Fruit fly (Drosophila melanogaster) whole organism, embryonic: ENCODE measurements around the gene toe.

Experiments
- Aef1 ChIP-seq: fragments of 200-800 bp; sonication (Bioruptor generic); IDR thresholded peaks from 3 replicates; pipeline ENCODE4 v1.3.6; 2022; ENCODE audit warnings: missing biosample characterization, missing genetic modification characterization
- Asciz ChIP-seq: fragments of 200-800 bp; sonication (Bioruptor generic); optimal IDR thresholded peaks from 2 replicates; lab custom pipeline; 2017; ENCODE audit warnings: missing biosample characterization, mild to moderate bottlenecking, missing genetic modification characterization, missing genetic modification reagents
- Atf3 ChIP-seq: fragments of 200-800 bp; sonication (Bioruptor generic); optimal IDR thresholded peaks from 3 replicates; lab custom pipeline; 2016; ENCODE audit warnings: missing biosample characterization, missing genetic modification characterization
- B-H2 ChIP-seq: fragments of 200-800 bp; sonication (Bioruptor generic); optimal IDR thresholded peaks from 2 replicates; lab custom pipeline; 2018; ENCODE audit warnings: missing biosample characterization, mild to moderate bottlenecking, missing genetic modification characterization
- Bdp1 ChIP-seq: fragments of 200-800 bp; sonication (Bioruptor generic); optimal IDR thresholded peaks from 3 replicates; lab custom pipeline; 2016; ENCODE audit warnings: missing biosample characterization, missing genetic modification characterization
- CG10462 ChIP-seq: fragments of 200-800 bp; sonication (Bioruptor generic); optimal IDR thresholded peaks from 2 replicates; lab custom pipeline; 2016; ENCODE audit warnings: missing biosample characterization, missing genetic modification characterization
- CG11560 ChIP-seq: fragments of 200-800 bp; sonication (Bioruptor generic); IDR thresholded peaks from 3 replicates; pipeline ENCODE4 v1.3.6; 2022; ENCODE audit warnings: missing biosample characterization, missing genetic modification characterization
- CG11695 ChIP-seq: fragments of 200-800 bp; sonication (Bioruptor generic); IDR thresholded peaks from 3 replicates; pipeline ENCODE4 v1.3.6; 2022; ENCODE audit warnings: missing biosample characterization, missing genetic modification characterization
- CG12155 ChIP-seq: fragments of 200-800 bp; sonication (Bioruptor generic); optimal IDR thresholded peaks from 3 replicates; lab custom pipeline; 2016; ENCODE audit warnings: missing biosample characterization, missing genetic modification characterization
- CG14014 ChIP-seq: fragments of 200-800 bp; sonication (Bioruptor generic); IDR thresholded peaks from 2 replicates; pipeline ENCODE4 v1.3.6; 2022; ENCODE audit warnings: missing biosample characterization, missing genetic modification characterization
- CG1647 ChIP-seq: fragments of 200-800 bp; sonication (Bioruptor generic); optimal IDR thresholded peaks from 3 replicates; lab custom pipeline; 2016; ENCODE audit warnings: missing biosample characterization, missing genetic modification characterization
- CG16813 ChIP-seq: fragments of 200-800 bp; sonication (Bioruptor generic); IDR thresholded peaks from 3 replicates; pipeline ENCODE4 v1.3.6; 2022; ENCODE audit warnings: missing biosample characterization, missing genetic modification characterization; ENCODE audit not compliant: partially characterized antibody
- CG30431 ChIP-seq: fragments of 200-800 bp; sonication (Bioruptor generic); optimal IDR thresholded peaks from 2 replicates; lab custom pipeline; 2017; ENCODE audit warnings: missing biosample characterization, missing genetic modification characterization
- CG33213 ChIP-seq: fragments of 200-800 bp; sonication (Bioruptor generic); optimal IDR thresholded peaks from 3 replicates; lab custom pipeline; 2016; ENCODE audit warnings: missing biosample characterization, missing genetic modification characterization
- CG3847 ChIP-seq: fragments of 200-800 bp; sonication (Bioruptor generic); IDR thresholded peaks from 2 replicates; pipeline ENCODE4 v1.3.6; 2022; ENCODE audit warnings: missing biosample characterization, missing genetic modification characterization
- CG42726 ChIP-seq: fragments of 200-800 bp; sonication (Bioruptor generic); IDR thresholded peaks from 2 replicates; pipeline ENCODE4 v1.3.6; 2022; ENCODE audit warnings: missing biosample characterization, missing genetic modification characterization; ENCODE audit not compliant: partially characterized antibody
- CG6272 ChIP-seq: fragments of 200-800 bp; sonication (Bioruptor generic); IDR thresholded peaks from 2 replicates; pipeline ENCODE4 v1.3.6; 2022; ENCODE audit warnings: missing biosample characterization, missing genetic modification characterization
- CG6791 ChIP-seq: fragments of 200-800 bp; sonication (Bioruptor generic); IDR thresholded peaks from 3 replicates; pipeline ENCODE4 v1.3.6; 2022; ENCODE audit warnings: missing biosample characterization, missing genetic modification characterization; ENCODE audit not compliant: partially characterized antibody
- CG8290 ChIP-seq, 3 experiments: fragments of 200-800 bp; sonication (Bioruptor generic); optimal IDR thresholded peaks; 2 replicates each; lab custom pipeline; 2016 to 2019; ENCODE audit warnings: missing biosample characterization in 3 of 3, missing genetic modification characterization in 3 of 3, mild to moderate bottlenecking in 2 of 3, moderate library complexity in 1 of 3
- CG8765 ChIP-seq: fragments of 200-800 bp; sonication (Bioruptor generic); IDR thresholded peaks from 2 replicates; pipeline ENCODE4 v1.3.6; 2022; ENCODE audit warnings: missing biosample characterization, missing genetic modification characterization
- CG9727 ChIP-seq: fragments of 200-800 bp; sonication (Bioruptor generic); optimal IDR thresholded peaks from 3 replicates; lab custom pipeline; 2017; ENCODE audit warnings: missing biosample characterization, mild to moderate bottlenecking, missing genetic modification characterization
- Camta ChIP-seq: fragments of 200-800 bp; sonication (Bioruptor generic); optimal IDR thresholded peaks from 2 replicates; lab custom pipeline; 2016; ENCODE audit warnings: missing biosample characterization, missing genetic modification characterization
- Deaf1 ChIP-seq: fragments of 200-800 bp; optimal IDR thresholded peaks from 3 replicates; lab custom pipeline; 2019; ENCODE audit warnings: missing biosample characterization, mild to moderate bottlenecking, missing genetic modification characterization, moderate library complexity
- Fer2 ChIP-seq: fragments of 200-800 bp; sonication (Bioruptor generic); optimal IDR thresholded peaks from 2 replicates; lab custom pipeline; 2018; ENCODE audit warnings: missing biosample characterization, mild to moderate bottlenecking, missing genetic modification characterization, moderate library complexity
- GATAe ChIP-seq: fragments of 200-800 bp; sonication (Bioruptor generic); conservative IDR thresholded peaks from 2 replicates; pipeline ENCODE4 v1.3.6; 2022; ENCODE audit warnings: missing biosample characterization, missing genetic modification characterization
- Max ChIP-seq: fragments of 200-800 bp; sonication (Bioruptor generic); optimal IDR thresholded peaks from 2 replicates; lab custom pipeline; 2016; ENCODE audit warnings: missing biosample characterization, mild to moderate bottlenecking, missing genetic modification characterization
- Nf-YB ChIP-seq: fragments of 200-800 bp; sonication (Bioruptor generic); optimal IDR thresholded peaks from 3 replicates; lab custom pipeline; 2019; ENCODE audit warnings: missing biosample characterization, mild to moderate bottlenecking, missing genetic modification characterization, moderate library complexity
- Opbp ChIP-seq: fragments of 200-800 bp; sonication (Bioruptor generic); IDR thresholded peaks from 3 replicates; pipeline ENCODE4 v1.3.6; 2022; ENCODE audit warnings: missing biosample characterization, missing genetic modification characterization; ENCODE audit not compliant: partially characterized antibody
- Optix ChIP-seq: fragments of 200-800 bp; sonication (Bioruptor generic); IDR thresholded peaks from 3 replicates; pipeline ENCODE4 v1.3.6; 2022; ENCODE audit warnings: missing biosample characterization, missing genetic modification characterization
- Rfx ChIP-seq: fragments of 200-800 bp; sonication (Bioruptor generic); IDR thresholded peaks from 2 replicates; pipeline ENCODE4 v1.3.6; 2022; ENCODE audit warnings: missing biosample characterization, missing genetic modification characterization
- Side ChIP-seq: fragments of 200-800 bp; sonication (Bioruptor generic); optimal IDR thresholded peaks from 2 replicates; lab custom pipeline; 2016; ENCODE audit warnings: missing biosample characterization, missing genetic modification characterization
- Sin3A ChIP-seq: fragments of >200 bp; optimal IDR thresholded peaks from 2 replicates; lab custom pipeline; 2018
- Six4 ChIP-seq: fragments of 200-800 bp; sonication (Bioruptor generic); optimal IDR thresholded peaks from 2 replicates; lab custom pipeline; 2016; ENCODE audit warnings: missing biosample characterization, missing genetic modification characterization
- Sox102F ChIP-seq: fragments of 200-800 bp; sonication (Bioruptor generic); optimal IDR thresholded peaks from 2 replicates; lab custom pipeline; 2018; ENCODE audit warnings: missing biosample characterization, mild to moderate bottlenecking, missing genetic modification characterization, moderate library complexity
- Xbp1 ChIP-seq: fragments of 200-800 bp; sonication (Bioruptor generic); optimal IDR thresholded peaks from 3 replicates; lab custom pipeline; 2016; ENCODE audit warnings: missing biosample characterization, mild to moderate bottlenecking, missing genetic modification characterization
- bsh ChIP-seq, 2 experiments: fragments of 200-800 bp; sonication (Bioruptor generic); optimal IDR thresholded peaks; 2 replicates each; lab custom pipeline; 2017 to 2018; ENCODE audit warnings: mild to moderate bottlenecking in 2 of 2, missing biosample characterization in 2 of 2, missing genetic modification characterization in 2 of 2, moderate library complexity in 1 of 2
- chm ChIP-seq: fragments of 200-800 bp; sonication (Bioruptor generic); IDR thresholded peaks from 2 replicates; pipeline ENCODE4 v1.3.6; 2022; ENCODE audit warnings: missing biosample characterization, missing genetic modification characterization
- cwo ChIP-seq: fragments of 200-800 bp; sonication (Bioruptor generic); optimal IDR thresholded peaks from 3 replicates; lab custom pipeline; 2017; ENCODE audit warnings: missing biosample characterization, missing genetic modification characterization, mild to moderate bottlenecking, moderate library complexity, missing genetic modification reagents
- exex ChIP-seq: fragments of 200-800 bp; sonication (Bioruptor generic); optimal IDR thresholded peaks from 4 replicates; lab custom pipeline; 2018; ENCODE audit warnings: missing biosample characterization, mild to moderate bottlenecking, missing genetic modification characterization, moderate library complexity
- grn ChIP-seq: fragments of 200-800 bp; sonication (Bioruptor generic); optimal IDR thresholded peaks from 3 replicates; lab custom pipeline; 2017; ENCODE audit warnings: missing biosample characterization, missing genetic modification characterization
- gsb ChIP-seq: fragments of 200-800 bp; sonication (Bioruptor generic); IDR thresholded peaks from 2 replicates; pipeline ENCODE4 v1.3.6; 2022; ENCODE audit warnings: missing biosample characterization, missing genetic modification characterization
- inv ChIP-seq: fragments of 200-800 bp; sonication (Bioruptor generic); IDR thresholded peaks from 2 replicates; pipeline ENCODE4 v1.3.6; 2022; ENCODE audit warnings: missing biosample characterization, missing genetic modification characterization; ENCODE audit not compliant: partially characterized antibody
- mam ChIP-seq: fragments of 200-800 bp; sonication (Bioruptor generic); optimal IDR thresholded peaks from 3 replicates; lab custom pipeline; 2016; ENCODE audit warnings: missing biosample characterization, missing genetic modification characterization
- nmo ChIP-seq: fragments of 200-800 bp; sonication (Bioruptor generic); optimal IDR thresholded peaks from 2 replicates; lab custom pipeline; 2018; ENCODE audit warnings: missing biosample characterization, mild to moderate bottlenecking, missing genetic modification characterization, moderate library complexity
- otp ChIP-seq: fragments of 200-800 bp; sonication (Bioruptor generic); IDR thresholded peaks from 3 replicates; pipeline ENCODE4, ENCODE4 v1.3.6; 2022; ENCODE audit warnings: missing biosample characterization, missing genetic modification characterization
- pita ChIP-seq: fragments of 200-800 bp; sonication (Bioruptor generic); optimal IDR thresholded peaks from 2 replicates; lab custom pipeline; 2017; ENCODE audit warnings: missing biosample characterization, mild to moderate bottlenecking, missing genetic modification characterization
- pnt ChIP-seq: fragments of 200-800 bp; sonication (Bioruptor generic); optimal IDR thresholded peaks from 3 replicates; lab custom pipeline; 2016; ENCODE audit warnings: missing biosample characterization, missing genetic modification characterization
- repo ChIP-seq: fragments of 200-800 bp; sonication (Bioruptor generic); optimal IDR thresholded peaks from 2 replicates; lab custom pipeline; 2016; ENCODE audit warnings: missing biosample characterization, missing genetic modification characterization
- seq ChIP-seq: fragments of 200-800 bp; sonication (Bioruptor generic); IDR thresholded peaks from 2 replicates; pipeline ENCODE4 v1.3.6; 2022; ENCODE audit warnings: missing biosample characterization, missing genetic modification characterization
- zf30C ChIP-seq: fragments of 200-800 bp; sonication (Bioruptor generic); optimal IDR thresholded peaks from 3 replicates; lab custom pipeline; 2018; ENCODE audit warnings: missing biosample characterization, mild to moderate bottlenecking, missing genetic modification characterization

Gene toe

DNA sequence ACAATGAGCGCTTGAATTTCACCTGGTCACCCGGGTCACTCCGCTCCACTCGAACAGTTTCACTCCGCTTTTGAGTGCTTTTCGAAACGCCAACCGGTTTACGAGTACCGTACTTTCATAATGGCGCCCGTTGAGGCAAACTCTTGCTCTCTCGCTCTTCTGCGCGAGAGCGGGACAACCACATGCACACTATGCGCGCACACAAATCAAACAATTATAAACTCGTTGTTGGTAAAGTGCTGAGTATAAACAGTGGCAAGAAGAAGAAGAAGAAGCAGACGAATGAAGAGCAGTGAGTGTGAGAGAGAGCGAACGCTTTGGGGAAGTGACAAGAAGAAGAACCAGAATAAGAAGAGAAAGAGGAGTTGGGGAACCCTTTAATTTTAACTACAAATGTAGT is 35.5 kb upstream of the toe start, which contains the start of gene eyg (continued):
- TF ChIP-seq Bdp1 (GFP tag; lab: Kevin White, UChicago) (no peak), Six4 (GFP tag; lab: Kevin White, UChicago) (peak; percentile 17), Xbp1 (GFP tag; lab: Kevin White, UChicago) (no peak), gsb (GFP tag; lab: Robert Waterston, UW) (no peak), nmo (peak; percentile 50), Fer2 (tag; lab: Kevin White, UChicago) (no peak), zf30C (GFP tag; lab: Kevin White, UChicago) (peak; percentile 40), CG3847 (GFP tag; lab: Robert Waterston, UW) (peak; percentile 42), cwo (no peak), Optix (GFP tag; lab: Robert Waterston, UW) (no peak), pnt (GFP tag; lab: Kevin White, UChicago) (no peak), inv (peak; percentile 47; the same call in 1 of the 2 replicates), CG30431 (GFP tag; lab: Kevin White, UChicago) (no peak), CG16813 (peak; percentile 39; the same call in 1 of the 3 replicates), Sox102F (GFP tag; lab: Kevin White, UChicago) (no peak), exex (tag; lab: Kevin White, UChicago) (peak; percentile 77), Asciz (GFP tag; lab: Kevin White, UChicago) (no peak), CG11560 (tag; lab: Robert Waterston, UW) (no peak), Atf3 (peak; percentile 33), CG8765 (0 out of 2 replicates have a peak, but pooled peaks have one; percentile 9), CG10462 (GFP tag; lab: Kevin White, UChicago) (no peak), Side (GFP tag; lab: Kevin White, UChicago) (peak; percentile 29), repo (GFP tag; lab: Kevin White, UChicago) (peak; percentile 15), grn (GFP tag; lab: Kevin White, UChicago) (peak; percentile 30), Camta (GFP tag; lab: Kevin White, UChicago) (peak; percentile 28), pita (no peak), Nf-YB (GFP tag; lab: Kevin White, UChicago) (peak; percentile 100), Deaf1 (tag; lab: Kevin White, UChicago) (no peak), Opbp (GFP tag; lab: Robert Waterston, UW) (peak; percentile 61; the same call in 1 of the 3 replicates), CG42726 (GFP tag; lab: Robert Waterston, UW) (peak; percentile 58; the same call in 1 of the 2 replicates), Aef1 (peak; percentile 86), CG33213 (GFP tag; lab: Kevin White, UChicago) (peak; percentile 30), GATAe (GFP tag; lab: Robert Waterston, UW) (peak; percentile 26; the same call in 1 of the 2 replicates), Rfx (no peak; the same call in 1 of the 2 replicates), otp (0 out of 3 replicates have a peak, but pooled peaks have one; percentile 70), mam (GFP tag; lab: Kevin White, UChicago) (peak; percentile 34), chm (0 out of 2 replicates have a peak, but pooled peaks have one; percentile 54), Sin3A (no peak), CG12155 (GFP tag; lab: Kevin White, UChicago) (no peak), CG8290 (GFP tag; optimal IDR thresholded peaks at IDR 0.05; lab: Kevin White, UChicago) (peak; percentile 63), CG8290 (tag; optimal IDR thresholded peaks at IDR 0.05; lab: Kevin White, UChicago) (no peak), bsh (GFP tag; optimal IDR thresholded peaks at IDR 0.05; lab: Kevin White, UChicago) (peak in 1 of 2 experiments; percentile 55), CG11695 (GFP tag; lab: Robert Waterston, UW) (0 out of 3 replicates have a peak, but pooled peaks have one; percentile 35), CG6272 (GFP tag; lab: Robert Waterston, UW) (no peak), seq (GFP tag; lab: Robert Waterston, UW) (peak; percentile 55; the same call in 1 of the 2 replicates), CG14014 (GFP tag; lab: Robert Waterston, UW) (no peak; the same call in 1 of the 2 replicates), CG9727 (no peak), B-H2 (GFP tag; lab: Kevin White, UChicago) (peak; percentile 69), CG6791 (peak; percentile 58; the same call in 2 of the 3 replicates), CG1647 (peak; percentile 2), Max (GFP tag; lab: Kevin White, UChicago) (no peak)
